Fruit fly (Drosophila melanogaster) S2 (cell line): ENCODE results near the gene Hecw.
A peak's percentile ranks its signal among the peaks of the same experiment; 100 is the strongest.

ENCODE experiments used
- CG8478 ChIP-seq: fragments of >200 bp; optimal IDR thresholded peaks from 2 replicates; lab custom pipeline; 2018
- CTCF ChIP-seq, 2 experiments: fragments of >200 bp; optimal IDR thresholded peaks; 2 replicates each; lab custom pipeline; 2018

Gene Hecw

DNA sequence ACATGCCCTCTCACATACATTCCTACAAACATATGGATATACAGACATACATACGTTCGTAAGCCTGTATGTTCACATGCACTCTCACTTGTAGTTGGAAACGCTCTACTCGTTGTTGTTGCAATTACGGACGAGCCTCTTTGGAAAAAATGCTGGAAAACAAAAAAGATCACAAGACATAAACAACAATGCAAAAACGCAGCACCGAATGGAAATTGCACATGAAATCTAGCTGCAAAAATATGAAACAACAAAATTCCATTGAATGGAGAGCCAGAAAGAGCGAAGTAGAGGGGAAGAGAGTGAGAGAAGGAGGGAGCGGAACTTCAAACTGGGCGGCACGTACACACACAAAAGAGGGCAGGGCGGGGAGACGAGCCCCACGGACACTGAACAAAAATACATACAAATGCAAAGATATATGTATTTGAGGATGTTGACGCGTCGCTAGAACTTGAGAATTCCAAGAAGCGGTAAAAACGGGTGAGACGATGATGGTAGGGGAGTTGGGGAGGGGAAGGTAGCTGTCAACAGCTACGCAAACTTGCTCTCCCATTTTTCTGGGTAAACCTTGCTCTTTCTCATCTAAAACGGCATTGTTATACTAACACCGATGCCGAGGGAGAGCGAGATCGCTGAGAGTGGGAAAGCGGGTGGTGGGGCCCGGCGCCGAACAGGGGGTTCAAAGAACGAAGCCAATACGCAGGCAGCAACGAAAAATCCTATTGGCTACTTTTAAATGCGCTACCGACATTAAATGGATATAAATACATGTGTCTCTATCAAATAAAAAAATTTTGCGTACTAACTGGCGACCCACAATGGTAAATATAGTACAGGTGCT lies 24.4 kb upstream of the Hecw start:
- TF ChIP-seq CG8478 (lab: Kevin White, UChicago), result no peak

DNA sequence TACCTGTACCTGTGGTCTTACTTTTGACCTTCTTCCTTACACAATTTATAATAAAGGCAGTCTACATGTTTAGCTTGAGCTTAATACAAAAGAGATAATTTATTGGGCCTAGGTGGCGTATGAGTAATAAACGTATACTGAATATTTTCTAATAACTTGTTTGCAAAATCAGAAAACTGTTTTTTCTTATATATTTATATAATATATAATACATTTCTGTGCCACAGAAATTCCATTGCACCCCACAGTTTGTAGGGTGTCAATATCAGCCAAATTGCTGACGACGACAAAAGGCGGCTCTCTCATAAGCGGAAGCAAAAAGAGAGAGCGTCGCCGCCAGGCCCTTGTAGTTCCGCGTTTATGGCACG lies 23.8 kb upstream of the Hecw start:
- TF ChIP-seq CTCF (optimal IDR thresholded peaks at IDR 0.05; lab: Kevin White, UChicago) (no peak), CG8478 (lab: Kevin White, UChicago) (no peak)

DNA sequence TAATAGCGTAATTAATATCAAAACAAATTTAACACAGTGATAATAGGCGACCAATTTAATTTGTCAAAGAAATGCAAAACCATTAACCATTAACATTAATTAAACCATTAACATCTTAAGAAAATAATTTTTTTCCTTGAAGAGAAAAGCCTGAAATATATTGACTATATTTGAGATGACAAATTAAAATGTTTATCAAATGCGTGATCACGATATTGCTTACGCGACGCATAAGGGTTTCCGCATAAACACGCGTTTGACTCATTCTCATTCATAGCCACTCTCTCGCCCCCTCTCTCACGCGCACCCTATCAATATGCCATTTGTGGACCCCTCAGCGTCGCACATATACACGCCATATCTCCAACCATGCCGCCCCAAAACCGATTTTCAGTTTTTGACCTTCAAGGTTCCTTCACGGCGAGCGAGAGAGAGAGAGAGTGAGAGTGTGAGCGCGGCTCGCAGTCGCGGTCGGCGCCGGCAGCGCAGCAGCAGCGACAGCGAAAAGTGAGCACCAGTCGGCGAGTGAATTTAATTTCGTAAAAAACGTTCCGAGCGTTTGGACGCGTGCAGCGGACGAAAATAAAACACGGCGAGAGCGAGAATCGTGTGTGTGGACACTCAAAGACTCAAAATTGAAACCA lies 23.3 kb upstream of the Hecw start, which contains the start of gene Hex-A:
Gene Hex-A (plus strand): TSS at position 317 of the 644 bp plus-strand sequence.
- TF ChIP-seq CTCF (optimal IDR thresholded peaks at IDR 0.05; lab: Kevin White, UChicago) (no peak), CG8478 (lab: Kevin White, UChicago) (no peak)

DNA sequence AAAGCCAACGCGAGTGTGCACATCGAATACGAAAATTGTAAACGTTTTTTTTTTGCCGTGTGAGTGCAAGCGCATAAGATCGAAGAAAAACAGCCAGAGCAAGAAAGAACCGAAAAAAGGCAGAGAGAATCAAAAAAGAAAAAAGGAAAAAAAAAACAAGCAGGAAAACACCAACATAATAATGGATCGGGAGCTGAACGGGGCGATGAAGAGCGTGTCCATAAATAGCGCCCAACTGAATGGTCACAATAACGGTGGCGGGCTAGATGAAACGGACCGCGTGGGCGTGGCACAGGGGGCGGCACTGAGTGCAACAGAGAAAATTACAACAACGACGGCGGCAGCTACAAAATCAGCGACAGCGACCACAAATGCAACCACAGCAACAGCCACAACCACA lies 22.7 kb upstream of the Hecw start:
- TF ChIP-seq CTCF (optimal IDR thresholded peaks at IDR 0.05; lab: Kevin White, UChicago), result no peak
- TF ChIP-seq CG8478 (lab: Kevin White, UChicago), result no peak

DNA sequence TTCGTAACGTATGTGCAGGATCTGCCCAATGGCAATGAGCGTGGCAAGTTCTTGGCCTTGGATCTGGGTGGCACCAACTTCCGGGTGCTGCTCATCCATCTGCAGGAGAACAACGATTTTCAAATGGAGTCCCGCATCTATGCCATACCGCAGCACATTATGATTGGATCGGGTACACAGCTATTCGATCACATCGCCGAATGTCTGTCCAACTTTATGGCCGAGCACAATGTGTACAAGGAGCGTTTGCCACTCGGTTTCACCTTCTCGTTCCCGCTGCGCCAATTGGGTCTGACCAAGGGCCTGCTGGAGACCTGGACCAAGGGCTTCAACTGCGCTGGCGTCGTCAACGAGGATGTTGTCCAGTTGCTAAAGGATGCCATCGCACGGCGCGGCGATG lies 22.1 kb upstream of the Hecw start:
- no peak for TF ChIP-seq CG8478 (lab: Kevin White, UChicago)
- no peak for TF ChIP-seq CTCF (optimal IDR thresholded peaks at IDR 0.05; lab: Kevin White, UChicago)

DNA sequence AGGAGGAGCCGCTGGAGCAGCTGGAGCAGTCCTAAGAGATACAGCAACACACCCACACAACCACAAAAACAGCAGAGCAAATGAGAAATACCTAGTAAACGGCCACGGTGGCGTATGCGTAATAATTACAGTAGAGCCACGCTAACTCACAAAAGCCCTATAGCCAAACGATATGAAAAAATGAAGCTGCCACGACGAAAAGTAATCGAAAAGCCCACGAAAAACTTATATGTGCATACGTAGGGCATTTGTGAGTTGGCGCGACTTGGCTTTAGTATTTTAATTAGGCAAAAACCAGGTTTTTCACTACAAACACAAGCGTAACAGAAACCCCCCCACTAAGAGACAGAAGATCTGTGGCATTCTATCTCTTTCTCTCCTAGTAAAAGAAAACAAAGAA lies 20.9 kb upstream of the Hecw start:
- TF ChIP-seq CG8478 (lab: Kevin White, UChicago), result no peak
- no peak for TF ChIP-seq CTCF (optimal IDR thresholded peaks at IDR 0.05; lab: Kevin White, UChicago)

DNA sequence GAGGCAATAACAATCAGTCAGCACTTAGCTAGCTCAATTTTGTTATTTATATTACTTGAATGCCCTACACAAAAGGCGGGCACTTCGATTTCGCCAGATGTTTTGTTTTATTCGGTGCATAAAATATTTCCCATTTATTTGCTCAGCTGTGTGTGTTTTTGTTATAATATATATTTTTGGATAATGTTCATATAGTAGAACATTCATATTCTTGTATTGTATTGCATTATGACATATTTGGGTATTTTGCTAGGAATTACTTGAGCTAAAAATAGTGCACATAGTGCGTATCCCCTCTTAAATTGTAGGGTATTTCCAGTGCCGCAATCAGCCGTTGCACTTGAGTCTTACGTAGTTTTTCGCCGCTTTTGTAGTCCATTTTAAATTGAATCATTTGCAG lies 18.8 kb upstream of the Hecw start:
- TF ChIP-seq CTCF (optimal IDR thresholded peaks at IDR 0.05; lab: Kevin White, UChicago) (no peak), CG8478 (lab: Kevin White, UChicago) (no peak)

DNA sequence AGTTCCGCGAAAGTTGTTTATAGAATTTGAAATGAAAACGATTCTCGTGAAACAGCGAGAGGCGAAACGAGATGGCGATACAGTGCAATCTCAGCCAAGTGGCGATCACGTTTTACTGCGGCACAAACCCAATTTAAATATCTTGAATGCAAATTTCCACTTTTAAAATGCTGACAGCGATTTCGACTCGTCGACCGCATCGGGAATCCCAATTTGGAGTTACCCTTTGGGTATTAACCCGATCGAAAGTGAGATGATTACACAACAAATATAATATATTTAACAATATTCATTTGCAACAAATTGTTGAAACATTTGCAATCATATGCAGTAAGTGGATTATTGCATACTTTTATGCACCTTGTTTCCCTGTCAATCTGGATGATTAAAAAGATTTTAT lies 18.2 kb upstream of the Hecw start:
- no peak for TF ChIP-seq CG8478 (lab: Kevin White, UChicago)
- no peak for TF ChIP-seq CTCF (optimal IDR thresholded peaks at IDR 0.05; lab: Kevin White, UChicago)

DNA sequence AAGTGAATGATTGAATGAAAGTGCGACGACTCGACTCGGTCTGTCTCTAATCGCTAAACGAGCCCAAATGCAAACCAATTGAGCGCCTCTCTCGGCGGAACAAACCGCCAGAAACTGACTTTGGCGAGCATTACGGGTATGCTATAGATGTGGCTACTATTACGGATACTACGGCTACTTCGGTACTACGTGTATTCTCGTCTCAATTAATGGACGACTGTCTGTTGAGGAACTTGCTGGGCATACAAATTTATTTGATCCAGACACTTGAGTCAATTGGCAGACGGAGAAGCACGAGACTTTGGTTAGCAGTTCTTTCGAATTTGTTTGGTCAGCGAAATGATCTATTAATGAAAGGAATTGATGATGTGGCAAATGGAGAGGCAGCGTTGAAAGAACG lies 14.3 kb upstream of the Hecw start:
- no peak for TF ChIP-seq CTCF (optimal IDR thresholded peaks at IDR 0.05; lab: Kevin White, UChicago)
- no peak for TF ChIP-seq CG8478 (lab: Kevin White, UChicago)

DNA sequence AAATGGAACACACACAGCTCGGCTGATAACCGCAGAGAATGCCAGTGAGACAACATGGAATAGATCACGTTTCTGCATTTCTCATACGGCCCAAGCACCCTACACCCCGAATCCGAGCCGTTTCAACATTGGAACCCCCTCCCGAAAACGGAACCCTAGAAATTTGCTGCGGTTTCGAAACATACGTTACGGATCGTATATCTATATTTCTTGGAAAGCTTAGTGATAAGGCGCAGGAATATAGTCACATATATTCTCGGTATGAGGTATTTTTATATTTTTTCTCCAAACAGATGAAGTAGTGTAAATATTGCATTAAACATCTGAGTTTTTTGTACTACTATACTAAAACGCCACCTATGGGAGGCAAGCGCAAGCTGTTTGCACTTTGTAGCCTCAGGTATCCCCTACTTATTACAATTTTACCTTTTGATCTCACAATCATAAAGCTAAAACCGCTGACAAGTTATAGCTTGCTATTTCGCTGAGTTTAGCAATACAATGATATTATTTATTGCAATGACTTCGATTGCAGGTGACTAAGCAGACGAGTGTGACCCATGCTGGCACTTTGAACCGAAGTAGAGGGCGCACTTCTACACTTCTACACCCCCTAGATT lies 13.3 kb upstream of the Hecw start:
- TF ChIP-seq CTCF (optimal IDR thresholded peaks at IDR 0.05; lab: Kevin White, UChicago) (peak; percentile 68 to 75), CG8478 (lab: Kevin White, UChicago) (no peak)

DNA sequence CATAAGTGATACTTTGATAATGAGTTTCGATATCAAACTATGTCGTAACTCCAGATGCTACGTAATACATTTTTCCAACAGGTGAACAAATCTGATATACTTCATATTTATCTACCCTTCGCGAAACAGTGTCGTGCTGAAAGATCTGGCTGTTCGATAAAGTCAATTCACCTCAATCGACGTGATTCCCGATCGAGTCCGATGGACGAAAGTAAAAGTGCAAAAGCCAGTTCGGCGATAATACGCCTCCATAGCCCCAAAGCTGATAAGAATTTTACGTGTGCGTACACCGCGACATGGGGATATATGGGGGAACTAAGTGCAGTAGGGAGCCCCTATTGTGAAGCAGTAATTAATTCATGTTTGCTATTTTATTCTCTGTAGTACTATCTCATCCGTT lies 10.6 kb upstream of the Hecw start:
- TF ChIP-seq CG8478 (lab: Kevin White, UChicago), result no peak
- no peak for TF ChIP-seq CTCF (optimal IDR thresholded peaks at IDR 0.05; lab: Kevin White, UChicago)

DNA sequence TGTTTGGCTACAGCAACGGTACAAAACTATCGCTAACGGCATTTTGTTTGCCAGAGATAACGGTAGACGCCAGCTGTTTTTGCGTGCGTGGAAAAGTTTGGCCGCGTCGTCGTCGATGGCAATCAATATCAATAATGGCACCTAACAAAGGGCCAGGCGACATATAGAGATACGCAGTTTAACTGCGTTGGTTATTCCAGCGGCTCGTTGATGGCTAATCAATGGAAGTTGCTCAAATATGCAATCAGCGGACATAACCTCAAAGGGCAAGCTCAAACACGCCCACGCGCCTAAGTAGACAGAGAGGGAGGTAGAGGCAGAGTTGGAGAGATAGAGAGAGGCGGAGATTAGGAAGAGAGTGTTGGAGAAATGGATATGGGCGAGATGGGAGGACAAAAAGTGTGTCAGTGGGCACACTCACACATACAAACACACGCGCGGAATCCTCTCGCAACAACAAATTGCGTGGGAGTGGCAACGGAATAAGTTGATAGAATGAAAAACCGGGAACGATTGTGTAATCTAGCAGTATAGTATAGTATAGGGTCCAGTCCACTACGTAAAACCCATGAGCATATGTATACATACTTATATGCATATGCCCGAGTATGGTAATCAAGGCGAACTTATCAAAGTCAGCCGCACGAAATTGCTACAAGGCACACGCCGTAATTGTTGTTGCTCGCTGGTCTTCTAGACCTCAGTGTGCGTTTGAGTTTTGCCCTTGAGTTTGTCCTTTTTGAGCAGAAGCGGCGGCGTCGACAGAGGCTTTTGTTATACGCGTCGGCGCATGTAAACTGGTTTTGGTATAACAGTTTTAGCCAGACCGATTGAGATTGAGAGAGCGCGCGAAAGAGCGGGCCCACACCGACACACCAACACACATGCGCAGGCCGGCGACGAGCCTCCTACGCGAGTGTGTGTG lies 9.3 kb upstream of the Hecw start:
- no peak for TF ChIP-seq CTCF (optimal IDR thresholded peaks at IDR 0.05; lab: Kevin White, UChicago)
- TF ChIP-seq CG8478 (lab: Kevin White, UChicago), result no peak

DNA sequence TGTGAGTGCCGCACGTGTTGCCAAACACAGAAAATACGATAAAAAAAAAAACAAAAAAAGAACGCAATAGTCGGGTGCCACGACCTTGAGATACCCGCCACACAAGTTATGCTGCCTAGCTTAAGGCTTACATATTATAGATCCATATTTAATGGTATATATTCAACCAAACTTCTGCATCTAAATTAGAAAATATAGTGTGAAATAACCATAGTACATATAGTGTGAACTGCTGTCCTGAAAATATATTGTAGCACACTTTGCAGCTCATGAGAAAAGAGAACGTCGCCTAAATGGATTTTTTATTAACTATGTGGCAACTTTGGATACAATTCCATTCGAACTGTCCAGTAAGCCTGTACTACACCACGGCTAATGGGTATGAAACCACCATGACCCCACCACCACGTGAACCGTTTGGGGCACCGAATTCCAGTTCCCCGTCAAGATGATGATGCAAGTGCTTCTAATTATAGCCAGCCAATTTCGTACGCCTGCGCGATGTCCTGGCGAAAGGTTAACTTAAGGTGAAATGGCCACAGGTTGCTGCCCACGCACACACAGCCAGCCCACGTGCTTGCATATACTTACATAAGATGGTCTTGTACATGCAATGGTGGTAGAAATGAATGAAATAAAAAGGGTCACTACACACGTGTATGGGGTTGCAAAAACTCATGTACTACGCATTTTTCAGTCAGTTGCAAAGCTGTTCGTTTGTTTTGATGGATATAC lies 8.5 kb upstream of the Hecw start:
- TF ChIP-seq CTCF (optimal IDR thresholded peaks at IDR 0.05; lab: Kevin White, UChicago) (peak in 1 of 2 experiments; percentile 21), CG8478 (lab: Kevin White, UChicago) (no peak)
